Worm (Caenorhabditis elegans) whole organism, L4 larva: ENCODE measurements around the gene fipr-9.

Experiments
- R02D3.7 ChIP-seq: fragments of 150-350 bp; sonication (generic microtip); optimal IDR thresholded peaks from 3 replicates; lab custom pipeline; 2014; ENCODE audit warnings: missing biosample characterization, missing genetic modification characterization
- ama-1 ChIP-seq: fragments of 150-350 bp; optimal IDR thresholded peaks from 2 replicates; lab custom pipeline; 2014; ENCODE audit warnings: inconsistent platforms, mixed read lengths
- ceh-28 ChIP-seq: fragments of 150-350 bp; optimal IDR thresholded peaks from 2 replicates; lab custom pipeline; 2014; ENCODE audit warnings: missing biosample characterization, missing genetic modification reagents, missing genetic modification characterization
- dmd-9 ChIP-seq: fragments of 200-800 bp; sonication (Bioruptor generic); IDR thresholded peaks from 2 replicates; pipeline ENCODE4 v1.3.6; 2022; ENCODE audit warnings: missing genetic modification reagents, missing genetic modification characterization, missing compliant biosample characterization
- fos-1 ChIP-seq: fragments of 150-350 bp; optimal IDR thresholded peaks from 2 replicates; lab custom pipeline; 2014; ENCODE audit warnings: missing biosample characterization, missing genetic modification characterization
- nhr-11 ChIP-seq: fragments of 150-350 bp; optimal IDR thresholded peaks from 2 replicates; lab custom pipeline; 2014; ENCODE audit warnings: missing biosample characterization, missing genetic modification characterization
- nhr-76 ChIP-seq: fragments of 150-350 bp; optimal IDR thresholded peaks from 2 replicates; lab custom pipeline; 2014; ENCODE audit warnings: missing biosample characterization, missing genetic modification characterization
- rbr-2 ChIP-seq: sonication (generic microtip); optimal IDR thresholded peaks from 2 replicates; lab custom pipeline; 2016; ENCODE audit warnings: missing genotype, missing genetic modification characterization, missing compliant biosample characterization
- tra-1 ChIP-seq: fragments of 200-800 bp; sonication (Bioruptor generic); IDR thresholded peaks from 2 replicates; pipeline ENCODE4 v1.3.6; 2022; ENCODE audit warnings: missing genetic modification reagents, missing genetic modification characterization, missing compliant biosample characterization

ce11 chrV:10178166-10178565 is 43.3 kb upstream of the fipr-9 start:
- TF ChIP-seq ceh-28 (no peak), rbr-2 (tag; lab: Kevin White, UChicago) (peak; percentile 63), nhr-11 (tag; lab: Kevin White, UChicago) (peak; percentile 33), fos-1 (tag; lab: Kevin White, UChicago) (no peak), R02D3.7 (tag; lab: Kevin White, UChicago) (no peak), ama-1 (lab: Kevin White, UChicago) (no peak), tra-1 (GFP tag; lab: Robert Waterston, UW) (no peak), nhr-76 (no peak), dmd-9 (no peak)
